Fruit fly (Drosophila melanogaster): ENCODE results near the gene Dhps.
A peak's percentile ranks its signal among the peaks of the same experiment; 100 is the strongest.
"Not testable (repeated sequence)": the region's sequence is repeated elsewhere in the genome, so short reads cannot be mapped to it uniquely, and the experiment has no call there.

The Dhps gene

DNA sequence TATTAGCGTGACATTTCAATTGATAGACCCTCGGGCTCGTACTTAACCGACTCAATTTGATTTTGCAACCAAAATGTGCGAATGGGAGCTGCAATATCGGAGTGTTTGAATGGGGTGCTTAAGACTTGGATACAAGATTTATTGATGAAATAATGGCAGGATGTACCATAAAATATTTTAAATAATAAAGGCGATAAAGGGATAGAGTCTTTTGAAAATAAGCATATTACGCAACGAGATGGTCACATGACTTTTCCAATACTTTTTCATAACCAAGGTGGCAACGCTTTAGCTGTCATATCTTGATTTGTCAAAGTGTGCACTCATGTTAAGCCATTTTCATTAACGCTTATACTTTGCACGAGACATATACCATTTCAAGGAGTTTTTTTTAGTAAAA, 30.9 kb downstream of the Dhps start, which contains the start of gene eIF4E3:
Gene eIF4E3, plus strand, starts transcription at position 301 of the 400 bp plus-strand sequence.
- TF ChIP-seq CG10348 (GFP tag; IDR thresholded peaks at IDR 0.05) (no peak), CG9948 (tag; optimal IDR thresholded peaks at IDR 0.05) (no peak), Ets98B (GFP tag; IDR thresholded peaks at IDR 0.05) (no peak), CG15710 (tag; optimal IDR thresholded peaks at IDR 0.05) (no peak), CG8301 (tag; optimal IDR thresholded peaks at IDR 0.05) (no peak), Snoo (tag; optimal IDR thresholded peaks at IDR 0.05) (no peak), CG34367 (tag; optimal IDR thresholded peaks at IDR 0.05) (no peak), rn (GFP tag; IDR thresholded peaks at IDR 0.05) (no peak), Pif1B (GFP tag; optimal IDR thresholded peaks at IDR 0.05) (no peak), CG17806 (tag; optimal IDR thresholded peaks at IDR 0.05) (no peak), CG8159 (tag; optimal IDR thresholded peaks at IDR 0.05) (no peak), Pif1A (GFP tag; optimal IDR thresholded peaks at IDR 0.05) (no peak), CG14655 (GFP tag; optimal IDR thresholded peaks at IDR 0.05) (no peak), gl (tag; optimal IDR thresholded peaks at IDR 0.05) (no peak), EcR (GFP tag; optimal IDR thresholded peaks at IDR 0.05) (no peak), CG4496 (GFP tag; IDR thresholded peaks at IDR 0.05) (no peak), fd96Ca (GFP tag; IDR thresholded peaks at IDR 0.05) (no peak), D1 (tag; optimal IDR thresholded peaks at IDR 0.05) (no peak)

- not testable (repeated sequence) for TF ChIP-seq CG17806 (tag; optimal IDR thresholded peaks at IDR 0.05); CG13204 (GFP tag; optimal IDR thresholded peaks at IDR 0.05); CG32121 (GFP tag; IDR thresholded peaks at IDR 0.05)
These were observed 40.3 kb downstream of the Dhps start, which contains the start of gene Dscam4 for dm6 chr3L:8238347-8238746. Dscam4 (plus strand) TSS chr3L:8238647.

dm6 chr3L:8240501-8240900, 42.5 kb downstream of the Dhps start, which contains the start of gene CG7213:
CG7213 (minus strand) TSS chr3L:8240601.
- TF ChIP-seq CG34367 (tag; optimal IDR thresholded peaks at IDR 0.05) (no peak), CG14655 (GFP tag; optimal IDR thresholded peaks at IDR 0.05) (no peak), EcR (GFP tag; optimal IDR thresholded peaks at IDR 0.05) (no peak), CG10348 (GFP tag; IDR thresholded peaks at IDR 0.05) (no peak), CG17806 (tag; optimal IDR thresholded peaks at IDR 0.05) (no peak), CG9948 (tag; optimal IDR thresholded peaks at IDR 0.05) (no peak), CG32121 (GFP tag; IDR thresholded peaks at IDR 0.05) (no peak), fd96Ca (GFP tag; IDR thresholded peaks at IDR 0.05) (no peak), CG8301 (tag; optimal IDR thresholded peaks at IDR 0.05) (no peak), Ets98B (GFP tag; IDR thresholded peaks at IDR 0.05) (no peak), Pif1A (GFP tag; optimal IDR thresholded peaks at IDR 0.05) (no peak), gl (tag; optimal IDR thresholded peaks at IDR 0.05) (no peak), CG12605 (GFP tag; IDR thresholded peaks at IDR 0.05) (no peak), rn (GFP tag; IDR thresholded peaks at IDR 0.05) (no peak), CG8159 (tag; optimal IDR thresholded peaks at IDR 0.05) (no peak), CG4496 (GFP tag; IDR thresholded peaks at IDR 0.05) (no peak), CG13204 (GFP tag; optimal IDR thresholded peaks at IDR 0.05) (no peak)

DNA sequence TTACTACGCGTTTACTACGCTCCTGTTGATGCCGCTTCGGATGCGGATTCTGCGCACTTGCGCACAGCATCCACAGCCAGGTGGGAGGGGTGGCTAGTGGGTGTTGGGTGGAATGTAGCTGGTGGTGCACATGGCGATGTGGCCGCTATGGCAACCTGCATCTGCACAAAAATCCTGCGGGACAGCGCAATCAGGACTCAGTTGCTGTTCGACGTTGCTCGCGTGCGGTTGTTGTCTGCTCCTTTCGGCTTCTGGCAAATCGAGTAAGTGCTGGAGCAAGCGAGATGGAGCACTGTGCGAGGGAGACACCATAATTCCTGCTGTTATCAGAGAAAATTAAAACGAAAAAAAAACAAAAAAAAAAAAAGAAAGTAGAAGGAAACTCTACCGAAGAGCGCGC, 42.9 kb downstream of the Dhps start:
- TF ChIP-seq fd96Ca (GFP tag; IDR thresholded peaks at IDR 0.05) (no peak), CG8301 (tag; optimal IDR thresholded peaks at IDR 0.05) (no peak), CG12605 (GFP tag; IDR thresholded peaks at IDR 0.05) (0 out of 2 replicates have a peak, but pooled peaks have one; percentile 45), CG32121 (GFP tag; IDR thresholded peaks at IDR 0.05) (0 out of 2 replicates have a peak, but pooled peaks have one; percentile 39), Ets98B (GFP tag; IDR thresholded peaks at IDR 0.05) (0 out of 2 replicates have a peak, but pooled peaks have one; percentile 18), Pif1B (GFP tag; optimal IDR thresholded peaks at IDR 0.05) (no peak), CG8159 (tag; optimal IDR thresholded peaks at IDR 0.05) (no peak)
